Fruit fly (Drosophila melanogaster): Measurements from ENCODE around the gene Atg12.

The Atg12 gene

DNA sequence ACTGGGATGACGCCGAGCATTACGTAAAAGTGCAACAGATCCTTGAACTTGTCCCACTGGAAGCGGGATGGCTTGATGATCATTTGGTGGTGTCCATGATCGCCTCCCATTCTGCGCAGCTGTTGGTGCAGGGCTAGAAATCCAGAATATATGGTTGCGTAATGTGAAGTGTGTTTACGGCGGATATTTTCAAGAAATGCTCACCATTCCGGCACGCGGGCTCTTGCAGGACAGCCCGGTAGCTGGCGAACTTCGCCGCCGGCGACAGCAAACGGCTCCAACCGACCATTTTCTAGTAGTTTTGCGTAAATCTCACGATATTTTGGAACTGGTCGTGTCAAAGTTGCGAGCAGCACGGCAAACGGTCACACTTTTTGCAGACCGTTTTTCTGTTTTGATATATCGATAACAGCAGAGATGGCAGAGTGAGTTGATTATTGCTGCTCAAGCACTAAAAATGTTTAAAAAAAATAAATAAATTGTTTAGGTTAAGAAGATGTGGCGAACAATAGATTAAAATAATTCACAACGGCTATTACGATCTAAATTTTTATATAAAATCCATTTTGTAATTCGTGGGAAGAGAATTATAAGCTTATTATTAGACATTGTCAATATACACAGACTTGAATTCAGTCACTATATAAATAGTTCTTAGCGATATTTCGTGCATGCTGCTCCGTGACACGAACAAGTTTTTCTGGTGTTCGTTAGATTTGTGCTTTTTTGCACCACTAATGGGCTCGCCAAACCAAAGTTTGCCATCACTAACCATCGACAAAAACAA lies 1.5 kb downstream of the Atg12 start, which contains the start of the genes ND-SGDH and RhoGAP68F (continued):
- peak; percentile 54 for TF ChIP-seq net (GFP tag; optimal IDR thresholded peaks at IDR 0.05)
- peak; percentile 5 for TF ChIP-seq CG1621 (tag; optimal IDR thresholded peaks at IDR 0.05)
- peak; percentile 52 for TF ChIP-seq fd59A (GFP tag; optimal IDR thresholded peaks at IDR 0.05)
- peak; percentile 85 for TF ChIP-seq lz (GFP tag; optimal IDR thresholded peaks at IDR 0.05)
- no peak for TF ChIP-seq CG6276 (GFP tag; optimal IDR thresholded peaks at IDR 0.05)
- peak; percentile 77 for TF ChIP-seq achi (GFP tag; optimal IDR thresholded peaks at IDR 0.05)
- peak; percentile 4 for TF ChIP-seq dac (GFP tag; optimal IDR thresholded peaks at IDR 0.05)
- peak; percentile 76 for TF ChIP-seq acj6 (GFP tag; optimal IDR thresholded peaks at IDR 0.05)
- TF ChIP-seq Met (GFP tag; optimal IDR thresholded peaks at IDR 0.05): peak; percentile 79
- no peak for TF ChIP-seq Hr38 (GFP tag; optimal IDR thresholded peaks at IDR 0.05)
- TF ChIP-seq eg (GFP tag; IDR thresholded peaks at IDR 0.05): peak; percentile 67; the same call in 2 of the 3 replicates
- peak; percentile 52 for TF ChIP-seq CG6808 (GFP tag; optimal IDR thresholded peaks at IDR 0.05)
- TF ChIP-seq CG8319 (GFP tag; optimal IDR thresholded peaks at IDR 0.05): peak; percentile 54
- peak; percentile 66 for TF ChIP-seq Eip75B (GFP tag; optimal IDR thresholded peaks at IDR 0.05)
- TF ChIP-seq Gug (GFP tag; IDR thresholded peaks at IDR 0.05): peak; percentile 36; the same call in 1 of the 2 replicates
- peak; percentile 66 for TF ChIP-seq dsx (GFP tag; optimal IDR thresholded peaks at IDR 0.05; ENCODE audit: poor library complexity, severe bottlenecking)
- peak in 1 of 2 experiments; percentile 33 for TF ChIP-seq salr (GFP tag; optimal IDR thresholded peaks at IDR 0.05)
- TF ChIP-seq Sox102F (GFP tag; optimal IDR thresholded peaks at IDR 0.05): peak; percentile 76
- peak; percentile 62; the same call in 1 of the 2 replicates for TF ChIP-seq CG11294 (GFP tag; IDR thresholded peaks at IDR 0.05)
- TF ChIP-seq CG16779 (tag; optimal IDR thresholded peaks at IDR 0.05): no peak
- TF ChIP-seq CG3919 (GFP tag; optimal IDR thresholded peaks at IDR 0.05): peak; percentile 78
- TF ChIP-seq fd85E (GFP tag; optimal IDR thresholded peaks at IDR 0.05): no peak
- peak; percentile 79 for TF ChIP-seq Eip78C (GFP tag)
- peak in 1 of 2 experiments; percentile 66 for TF ChIP-seq ss (GFP tag; optimal IDR thresholded peaks at IDR 0.05)
- peak; percentile 21 for TF ChIP-seq CG8632 (GFP tag; optimal IDR thresholded peaks at IDR 0.05)
- TF ChIP-seq CG11902 (GFP tag; optimal IDR thresholded peaks at IDR 0.05): peak; percentile 73
- TF ChIP-seq CG31627 (GFP tag; optimal IDR thresholded peaks at IDR 0.05): peak; percentile 84
- peak; percentile 59; the same call in 1 of the 3 replicates for TF ChIP-seq CG8119 (GFP tag; IDR thresholded peaks at IDR 0.05)

DNA sequence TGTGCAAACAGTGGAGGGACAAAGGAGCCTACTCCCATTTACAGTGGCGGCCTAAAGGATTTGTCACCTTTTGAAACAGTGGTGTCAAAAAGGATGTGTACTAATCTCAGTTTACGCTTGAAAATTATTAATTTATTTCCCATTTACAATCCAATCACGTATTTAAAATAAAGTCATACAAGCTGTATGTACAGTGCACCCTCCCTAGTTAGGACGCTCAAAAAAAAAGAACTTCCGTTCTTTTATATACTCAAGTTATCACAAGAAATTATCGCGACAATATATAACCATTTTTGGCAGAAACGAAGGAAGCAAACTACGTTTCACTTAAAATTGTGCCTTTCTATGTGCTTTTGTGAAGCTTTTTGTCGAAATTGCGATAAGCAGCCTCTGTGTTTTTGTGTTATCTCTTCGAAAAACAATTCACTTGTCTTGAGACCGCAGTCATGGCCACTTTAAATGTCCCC lies 2.5 kb downstream of the Atg12 start:
- peak; percentile 83 for TF ChIP-seq CG31627 (GFP tag; optimal IDR thresholded peaks at IDR 0.05)
- TF ChIP-seq Sox15 (GFP tag; optimal IDR thresholded peaks at IDR 0.05): peak; percentile 55
- TF ChIP-seq Ets96B (tag; optimal IDR thresholded peaks at IDR 0.05): peak; percentile 43
- TF ChIP-seq Hr39 (GFP tag; optimal IDR thresholded peaks at IDR 0.05): peak; percentile 79
- no peak for TF ChIP-seq Sox102F (GFP tag; optimal IDR thresholded peaks at IDR 0.05)
- peak; percentile 70 for TF ChIP-seq acj6 (GFP tag; optimal IDR thresholded peaks at IDR 0.05)
- TF ChIP-seq CG6792 (GFP tag; optimal IDR thresholded peaks at IDR 0.05): peak; percentile 80
- peak; percentile 11 for TF ChIP-seq Eip93F (GFP tag; optimal IDR thresholded peaks at IDR 0.05)
- TF ChIP-seq CG11902 (GFP tag; optimal IDR thresholded peaks at IDR 0.05): peak; percentile 44
- peak; percentile 94 for TF ChIP-seq Eip78C (GFP tag)
- TF ChIP-seq CG6808 (GFP tag; optimal IDR thresholded peaks at IDR 0.05): no peak
- TF ChIP-seq CG7368 (GFP tag; optimal IDR thresholded peaks at IDR 0.05): peak; percentile 63
- peak; percentile 81 for TF ChIP-seq Sox14 (GFP tag; optimal IDR thresholded peaks at IDR 0.05)
- peak; percentile 39; the same call in 1 of the 2 replicates for TF ChIP-seq CG15336 (GFP tag; IDR thresholded peaks at IDR 0.05)
- no peak for TF ChIP-seq CG6854 (GFP tag; optimal IDR thresholded peaks at IDR 0.05)
- TF ChIP-seq CG6163 (GFP tag; IDR thresholded peaks at IDR 0.05): peak; percentile 62; the same call in 2 of the 3 replicates
- TF ChIP-seq Hr4 (GFP tag; optimal IDR thresholded peaks at IDR 0.05): peak; percentile 79
- TF ChIP-seq vri (GFP tag; optimal IDR thresholded peaks at IDR 0.05): no peak
- TF ChIP-seq dac (GFP tag; optimal IDR thresholded peaks at IDR 0.05): peak; percentile 20
- TF ChIP-seq fd59A (GFP tag; optimal IDR thresholded peaks at IDR 0.05): peak; percentile 34
- TF ChIP-seq cyc (GFP tag; optimal IDR thresholded peaks at IDR 0.05): peak; percentile 74
- TF ChIP-seq CG8319 (GFP tag; optimal IDR thresholded peaks at IDR 0.05): no peak
- 0 out of 2 replicates have a peak, but pooled peaks have one; percentile 28 for TF ChIP-seq CG11294 (GFP tag; IDR thresholded peaks at IDR 0.05)
- TF ChIP-seq fd85E (GFP tag; optimal IDR thresholded peaks at IDR 0.05): peak; percentile 0
- TF ChIP-seq Lpt (GFP tag; optimal IDR thresholded peaks at IDR 0.05): peak; percentile 60
- no peak for TF ChIP-seq pdm3 (GFP tag; optimal IDR thresholded peaks at IDR 0.05)
- no peak for TF ChIP-seq CG32006 (GFP tag; optimal IDR thresholded peaks at IDR 0.05)
- TF ChIP-seq salr (GFP tag; optimal IDR thresholded peaks at IDR 0.05): peak; percentile 8 to 67
- no peak for TF ChIP-seq CG3919 (GFP tag; optimal IDR thresholded peaks at IDR 0.05)
- TF ChIP-seq spab (GFP tag; optimal IDR thresholded peaks at IDR 0.05): peak; percentile 50
- peak; percentile 63 for TF ChIP-seq achi (GFP tag; optimal IDR thresholded peaks at IDR 0.05)
- peak; percentile 84 for TF ChIP-seq esn (GFP tag; optimal IDR thresholded peaks at IDR 0.05)
- TF ChIP-seq eg (GFP tag; IDR thresholded peaks at IDR 0.05): peak; percentile 62; the same call in 1 of the 3 replicates
